Worm (Caenorhabditis elegans) whole organism, young adult: ENCODE measurements around the gene C10C5.4.

Source experiments
- D2030.7 ChIP-seq: fragments of 200-800 bp; sonication (Bioruptor generic); IDR thresholded peaks from 2 replicates; pipeline ENCODE4 v1.3.6; 2022; ENCODE audit warnings: missing genetic modification reagents, missing genetic modification characterization, missing compliant biosample characterization
- F22D6.2 ChIP-seq: sonication (generic microtip); optimal IDR thresholded peaks from 2 replicates; lab custom pipeline; 2016; ENCODE audit warnings: mild to moderate bottlenecking, missing genetic modification characterization, missing compliant biosample characterization
- F39B2.1 ChIP-seq: fragments of 200-800 bp; sonication (Bioruptor generic); IDR thresholded peaks from 2 replicates; pipeline ENCODE4 v1.3.6; 2022; ENCODE audit warnings: missing genetic modification reagents, missing genetic modification characterization, missing compliant biosample characterization
- F49E8.2 ChIP-seq: sonication (generic microtip); optimal IDR thresholded peaks from 3 replicates; lab custom pipeline; 2017; ENCODE audit warnings: missing genetic modification characterization, mild to moderate bottlenecking, missing compliant biosample characterization, antibody characterized with exemption, moderate library complexity; ENCODE audit not compliant: insufficient read depth
- T07F8.4 ChIP-seq: sonication (generic microtip); optimal IDR thresholded peaks from 2 replicates; lab custom pipeline; 2016; ENCODE audit warnings: mild to moderate bottlenecking, missing genetic modification characterization, moderate library complexity, missing compliant biosample characterization
- T26A5.8 ChIP-seq: sonication (generic microtip); optimal IDR thresholded peaks from 2 replicates; lab custom pipeline; 2016; ENCODE audit warnings: missing genetic modification characterization, missing compliant biosample characterization
- Y53F4B.3 ChIP-seq: fragments of 200-800 bp; sonication (Bioruptor generic); IDR thresholded peaks from 2 replicates; pipeline ENCODE4 v1.3.6; 2022; ENCODE audit warnings: missing genetic modification reagents, missing genetic modification characterization, missing compliant biosample characterization
- aptf-2 ChIP-seq: fragments of 200-800 bp; sonication (Bioruptor generic); conservative IDR thresholded peaks from 2 replicates; pipeline ENCODE4 v1.3.6; 2022; ENCODE audit warnings: missing genetic modification reagents, missing genetic modification characterization, missing compliant biosample characterization
- aptf-3 ChIP-seq: fragments of 200-800 bp; sonication (Bioruptor generic); IDR thresholded peaks from 2 replicates; pipeline ENCODE4 v1.3.6; 2022; ENCODE audit warnings: missing genetic modification characterization, missing compliant biosample characterization
- athp-1 ChIP-seq: sonication (generic microtip); optimal IDR thresholded peaks from 2 replicates; lab custom pipeline; 2017; ENCODE audit warnings: mild to moderate bottlenecking, missing genetic modification characterization, missing compliant biosample characterization
- attf-3 ChIP-seq: fragments of 200-800 bp; sonication (Bioruptor generic); conservative IDR thresholded peaks from 2 replicates; pipeline ENCODE4 v1.3.6; 2022; ENCODE audit warnings: missing genetic modification reagents, missing genetic modification characterization, missing compliant biosample characterization
- attf-6 ChIP-seq: fragments of 200-800 bp; sonication (Bioruptor generic); IDR thresholded peaks from 2 replicates; pipeline ENCODE4 v1.3.6; 2022; ENCODE audit warnings: missing genetic modification reagents, missing genetic modification characterization, missing compliant biosample characterization
- cebp-1 ChIP-seq, 2 experiments: fragments of 200-800 bp in 1 of 2; sonication (Bioruptor generic) in 1 of 2; sonication (generic microtip) in 1 of 2; IDR thresholded peaks in 1 of 2; optimal IDR thresholded peaks in 1 of 2; 2 replicates each; pipeline versions ENCODE4 v1.3.6 to Lab custom; 2017 to 2022; ENCODE audit warnings: missing compliant biosample characterization in 2 of 2, missing genetic modification characterization in 2 of 2, mild to moderate bottlenecking in 1 of 2, missing genetic modification reagents in 1 of 2, moderate library complexity in 1 of 2
- ceh-100 ChIP-seq: fragments of 200-800 bp; sonication (Bioruptor generic); IDR thresholded peaks from 2 replicates; pipeline ENCODE4 v1.3.6; 2022; ENCODE audit warnings: missing genetic modification reagents, missing genetic modification characterization, missing compliant biosample characterization
- ceh-58 ChIP-seq: fragments of 200-800 bp; sonication (Bioruptor generic); IDR thresholded peaks from 2 replicates; pipeline ENCODE4 v1.3.6; 2022; ENCODE audit warnings: missing genetic modification characterization, missing compliant biosample characterization
- die-1 ChIP-seq: sonication (generic microtip); optimal IDR thresholded peaks from 2 replicates; lab custom pipeline; 2016; ENCODE audit warnings: missing genotype, mild to moderate bottlenecking, missing genetic modification characterization, missing compliant biosample characterization
- dpl-1 ChIP-seq: fragments of 150-350 bp; optimal IDR thresholded peaks from 2 replicates; lab custom pipeline; 2014; ENCODE audit warnings: missing biosample characterization, missing genetic modification reagents, missing genetic modification characterization
- efl-1 ChIP-seq: fragments of 150-350 bp; optimal IDR thresholded peaks from 2 replicates; lab custom pipeline; 2014; ENCODE audit warnings: missing biosample characterization, missing genetic modification reagents, missing genetic modification characterization
- egrh-3 ChIP-seq: fragments of 200-800 bp; sonication (Bioruptor generic); IDR thresholded peaks from 2 replicates; pipeline ENCODE4 v1.3.6; 2022; ENCODE audit warnings: missing genetic modification reagents, missing genetic modification characterization, missing compliant biosample characterization
- ets-4 ChIP-seq: fragments of 200-800 bp; sonication (Bioruptor generic); optimal IDR thresholded peaks from 2 replicates; lab custom pipeline; 2018; ENCODE audit warnings: mild to moderate bottlenecking, missing genetic modification characterization, missing compliant biosample characterization
- gei-17 ChIP-seq: fragments of 200-800 bp; sonication (Bioruptor generic); optimal IDR thresholded peaks from 2 replicates; lab custom pipeline; 2018; ENCODE audit warnings: mild to moderate bottlenecking, missing genetic modification characterization, missing compliant biosample characterization
- hlh-26 ChIP-seq: fragments of 200-800 bp; sonication (Bioruptor generic); conservative IDR thresholded peaks from 2 replicates; pipeline ENCODE4 v1.3.6; 2022; ENCODE audit warnings: missing genetic modification reagents, missing genetic modification characterization, missing compliant biosample characterization
- hmg-1.2 ChIP-seq: fragments of 200-800 bp; sonication (Bioruptor generic); IDR thresholded peaks from 2 replicates; pipeline ENCODE4 v1.3.6; 2022; ENCODE audit warnings: missing genetic modification reagents, missing genetic modification characterization, missing compliant biosample characterization
- hmg-20 ChIP-seq: fragments of 200-800 bp; sonication (Bioruptor generic); IDR thresholded peaks from 2 replicates; pipeline ENCODE4 v1.3.6; 2022; ENCODE audit warnings: missing genetic modification reagents, missing genetic modification characterization, missing compliant biosample characterization
- lin-35 ChIP-seq, 3 experiments: fragments of 150-350 bp in 2 of 3; sonication (generic microtip) in 1 of 3; optimal IDR thresholded peaks; 2 replicates each; lab custom pipeline; 2014 to 2018; ENCODE audit warnings: missing biosample characterization in 3 of 3, missing genetic modification characterization in 3 of 3, missing genetic modification reagents in 3 of 3
- lir-1 ChIP-seq: fragments of 200-800 bp; sonication (Bioruptor generic); conservative IDR thresholded peaks from 2 replicates; pipeline ENCODE4 v1.3.6; 2022; ENCODE audit warnings: missing genetic modification reagents, missing genetic modification characterization, missing compliant biosample characterization
- madf-3 ChIP-seq: fragments of 200-800 bp; sonication (Bioruptor generic); IDR thresholded peaks from 2 replicates; pipeline ENCODE4 v1.3.6; 2022; ENCODE audit warnings: missing genetic modification reagents, missing genetic modification characterization, missing compliant biosample characterization
- mcd-1 ChIP-seq: fragments of 200-800 bp; sonication (Bioruptor generic); IDR thresholded peaks from 2 replicates; pipeline ENCODE4 v1.3.6; 2022; ENCODE audit warnings: missing genetic modification reagents, missing genetic modification characterization, missing compliant biosample characterization
- nfyb-1 ChIP-seq: fragments of 200-800 bp; sonication (Bioruptor generic); IDR thresholded peaks from 2 replicates; pipeline ENCODE4 v1.3.6; 2022; ENCODE audit warnings: missing genetic modification reagents, missing genetic modification characterization, missing compliant biosample characterization
- nhr-120 ChIP-seq: fragments of 200-800 bp; sonication (Bioruptor generic); IDR thresholded peaks from 2 replicates; pipeline ENCODE4 v1.3.6; 2022; ENCODE audit warnings: missing genetic modification characterization, missing compliant biosample characterization
- nhr-179 ChIP-seq: sonication (generic microtip); optimal IDR thresholded peaks from 2 replicates; lab custom pipeline; 2016; ENCODE audit warnings: mild to moderate bottlenecking, missing genetic modification characterization, missing compliant biosample characterization
- nhr-80 ChIP-seq: sonication (generic microtip); optimal IDR thresholded peaks from 2 replicates; lab custom pipeline; 2016; ENCODE audit warnings: missing genetic modification characterization, missing compliant biosample characterization
- nhr-90 ChIP-seq: sonication (generic microtip); optimal IDR thresholded peaks from 2 replicates; lab custom pipeline; 2016; ENCODE audit warnings: missing genotype, mild to moderate bottlenecking, missing genetic modification characterization, missing compliant biosample characterization
- pbrm-1 ChIP-seq: fragments of 200-800 bp; sonication (Bioruptor generic); IDR thresholded peaks from 2 replicates; pipeline ENCODE4 v1.3.6; 2022; ENCODE audit warnings: missing genetic modification reagents, missing genetic modification characterization, missing compliant biosample characterization
- rec-8 ChIP-seq, 2 experiments: sonication (generic microtip); optimal IDR thresholded peaks; 2 replicates each; lab custom pipeline; 2016; ENCODE audit warnings: mild to moderate bottlenecking in 2 of 2, missing genetic modification characterization in 2 of 2, missing genetic modification reagents in 2 of 2, missing genotype in 2 of 2, missing biosample characterization in 1 of 2, missing compliant biosample characterization in 1 of 2, moderate library complexity in 1 of 2
- sdz-38 ChIP-seq: sonication (generic microtip); optimal IDR thresholded peaks from 2 replicates; lab custom pipeline; 2016; ENCODE audit warnings: missing genotype, missing genetic modification characterization, missing compliant biosample characterization
- snpc-1.1 ChIP-seq: sonication (generic microtip); optimal IDR thresholded peaks from 2 replicates; lab custom pipeline; 2017; ENCODE audit warnings: missing genetic modification characterization, mild to moderate bottlenecking, missing compliant biosample characterization, antibody characterized with exemption, moderate library complexity, missing genotype, missing genetic modification reagents; ENCODE audit not compliant: insufficient read depth
- snpc-4 ChIP-seq, 5 experiments: fragments of 150-350 bp in 1 of 5; sonication (generic microtip) in 4 of 5; optimal IDR thresholded peaks; 2 replicates each; lab custom pipeline; 2014 to 2018; ENCODE audit warnings: missing genetic modification characterization in 5 of 5, missing biosample characterization in 3 of 5, antibody characterized with exemption in 2 of 5, mild to moderate bottlenecking in 2 of 5, missing compliant biosample characterization in 2 of 5, missing genotype in 2 of 5, moderate library complexity in 2 of 5, missing genetic modification reagents in 1 of 5
- sptf-2 ChIP-seq: fragments of 200-800 bp; sonication (Bioruptor generic); optimal IDR thresholded peaks from 2 replicates; lab custom pipeline; 2018; ENCODE audit warnings: mild to moderate bottlenecking, missing genetic modification characterization, missing compliant biosample characterization
- tbp1 ChIP-seq: fragments of 200-800 bp; sonication (Bioruptor generic); optimal IDR thresholded peaks from 2 replicates; lab custom pipeline; 2018; ENCODE audit warnings: mild to moderate bottlenecking, missing genetic modification characterization, missing compliant biosample characterization
- unc-62 ChIP-seq: fragments of 150-350 bp; optimal IDR thresholded peaks from 2 replicates; lab custom pipeline; 2014; ENCODE audit warnings: missing biosample characterization, missing genetic modification reagents, missing genetic modification characterization
- zfh-2 ChIP-seq: fragments of 200-800 bp; sonication (Bioruptor generic); conservative IDR thresholded peaks from 2 replicates; pipeline ENCODE4 v1.3.6; 2022; ENCODE audit warnings: missing genetic modification reagents, missing genetic modification characterization, missing compliant biosample characterization

Gene C10C5.4

ce11 chrIV:9397278-9397677 lies 18.9 kb downstream of the C10C5.4 start, which contains the start of gene F56D5.3:
F56D5.3 (plus strand) TSS chrIV:9397578.
- TF ChIP-seq T07F8.4 (no peak), cebp-1 (GFP tag; IDR thresholded peaks at IDR 0.05; lab: Robert Waterston, UW) (no peak), cebp-1 (tag; optimal IDR thresholded peaks at IDR 0.05; lab: Kevin White, UChicago) (no peak), lir-1 (GFP tag; lab: Robert Waterston, UW) (no peak)

ce11 chrIV:9398512-9398911 lies 20.2 kb downstream of the C10C5.4 start, which contains the start of gene F56D5.2:
F56D5.2 (minus strand) TSS chrIV:9398612.
- TF ChIP-seq tbp1 (GFP tag; lab: Kevin White, UChicago) (no peak), snpc-4 (GFP tag; optimal IDR thresholded peaks at IDR 0.05; lab: Kevin White, UChicago) (no peak), snpc-4 (tag; optimal IDR thresholded peaks at IDR 0.05; lab: Kevin White, UChicago) (no peak), T26A5.8 (tag; lab: Kevin White, UChicago) (no peak), nhr-179 (tag; lab: Kevin White, UChicago) (no peak), rec-8 (tag; optimal IDR thresholded peaks at IDR 0.05; lab: Kevin White, UChicago) (no peak)

DNA sequence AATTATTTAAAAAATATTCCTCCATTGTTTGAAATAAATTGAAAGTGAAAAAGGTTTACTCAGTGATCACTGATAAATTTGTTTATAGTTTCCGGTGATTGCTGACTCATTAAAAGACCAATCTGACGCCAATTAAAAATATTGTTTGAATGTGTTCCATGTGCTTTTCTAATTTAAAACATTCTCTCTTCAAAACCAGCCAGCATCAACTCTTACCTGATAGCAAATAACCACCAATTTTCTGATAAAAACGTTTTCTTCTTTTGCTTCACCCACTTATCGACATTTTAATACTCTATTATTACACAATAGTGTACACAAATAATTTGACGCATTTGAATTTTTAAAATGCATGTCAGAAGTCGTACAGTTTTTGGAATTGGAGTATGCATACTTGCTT lies 23.4 kb downstream of the C10C5.4 start, which contains the start of gene F56D5.6:
Gene F56D5.6 (plus strand): TSS at position 208 of the 400 bp plus-strand sequence.
- TF ChIP-seq nhr-80 (peak; percentile 66), attf-6 (GFP tag; lab: Robert Waterston, UW) (no peak)

DNA sequence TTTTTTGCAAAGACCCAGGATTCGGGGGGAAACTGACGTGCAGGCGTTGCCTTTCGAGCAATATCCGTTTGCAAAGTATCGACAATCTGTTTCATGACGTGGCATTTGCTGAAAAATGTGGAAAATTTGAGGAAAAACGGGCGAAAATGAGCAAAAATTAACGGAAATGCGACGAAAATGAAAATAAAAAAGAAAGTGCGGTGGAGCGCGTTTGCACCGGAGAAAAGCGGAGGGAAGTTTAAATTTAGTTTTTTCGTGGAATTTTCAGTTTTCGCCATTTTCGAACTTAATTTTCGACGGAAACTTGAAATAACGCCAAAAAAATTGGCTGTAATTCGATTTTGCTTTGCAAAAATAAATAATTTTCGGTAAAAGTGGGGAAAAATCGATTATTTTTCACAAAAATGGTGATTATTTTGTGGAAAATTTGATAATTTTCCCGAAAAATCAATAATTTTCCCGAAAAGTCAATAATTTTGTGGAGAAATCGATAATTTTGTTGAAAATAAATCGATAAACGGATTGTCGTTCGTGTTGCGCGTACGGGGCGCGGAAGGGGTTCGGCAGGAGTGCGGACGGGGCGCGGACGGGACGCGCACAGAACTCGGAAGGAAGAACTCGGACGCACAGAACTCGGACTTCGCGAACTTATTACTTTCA lies 25.5 kb downstream of the C10C5.4 start:
- TF ChIP-seq F22D6.2 (tag; lab: Kevin White, UChicago) (no peak), hmg-1.2 (GFP tag; lab: Robert Waterston, UW) (no peak), snpc-1.1 (tag; lab: Kevin White, UChicago) (no peak), unc-62 (GFP tag; lab: Kevin White, UChicago) (no peak), pbrm-1 (GFP tag; lab: Robert Waterston, UW) (no peak), mcd-1 (GFP tag; lab: Robert Waterston, UW) (peak; percentile 96), die-1 (tag; lab: Kevin White, UChicago) (no peak), egrh-3 (no peak), sptf-2 (GFP tag; lab: Kevin White, UChicago) (no peak), aptf-2 (GFP tag; lab: Robert Waterston, UW) (no peak), madf-3 (GFP tag; lab: Robert Waterston, UW) (no peak), attf-3 (GFP tag; lab: Robert Waterston, UW) (no peak), nhr-120 (GFP tag; lab: Robert Waterston, UW) (no peak), efl-1 (GFP tag; lab: Kevin White, UChicago) (peak; percentile 60), aptf-3 (no peak), sdz-38 (tag; lab: Kevin White, UChicago) (no peak), nhr-90 (no peak), ceh-100 (GFP tag; lab: Robert Waterston, UW) (no peak), nfyb-1 (GFP tag; lab: Robert Waterston, UW) (no peak), hmg-20 (GFP tag; lab: Robert Waterston, UW) (no peak), F39B2.1 (no peak), athp-1 (no peak), zfh-2 (peak; percentile 58; the same call in 1 of the 2 replicates), dpl-1 (GFP tag; lab: Kevin White, UChicago) (peak; percentile 29), F49E8.2 (no peak), hlh-26 (GFP tag; lab: Robert Waterston, UW) (no peak), lin-35 (GFP tag; optimal IDR thresholded peaks at IDR 0.05; lab: Kevin White, UChicago) (peak in 1 of 3 experiments; percentile 64), ets-4 (GFP tag; lab: Kevin White, UChicago) (no peak), ceh-58 (GFP tag; lab: Robert Waterston, UW) (no peak), D2030.7 (no peak), gei-17 (GFP tag; lab: Kevin White, UChicago) (no peak), Y53F4B.3 (no peak)
